Fruit fly (Drosophila melanogaster) whole organism, embryonic: ENCODE measurements around the gene sunn.

ENCODE experiments used
- Atf6 ChIP-seq: fragments of 200-800 bp; sonication (Bioruptor generic); IDR thresholded peaks from 2 replicates; pipeline ENCODE4 v1.3.6; 2022; ENCODE audit warnings: missing biosample characterization, missing genetic modification characterization
- CG1024 ChIP-seq: fragments of 200-800 bp; sonication (Bioruptor generic); IDR thresholded peaks from 2 replicates; pipeline ENCODE4 v1.3.6; 2022; ENCODE audit warnings: missing biosample characterization, missing genetic modification characterization
- CG10654 ChIP-seq: fragments of 200-800 bp; sonication (Bioruptor generic); optimal IDR thresholded peaks from 2 replicates; lab custom pipeline; 2016; ENCODE audit warnings: missing biosample characterization, missing genetic modification characterization
- CG14965 ChIP-seq: fragments of 200-800 bp; sonication (Bioruptor generic); optimal IDR thresholded peaks from 2 replicates; lab custom pipeline; 2016; ENCODE audit warnings: missing biosample characterization, missing genetic modification characterization, borderline replicate concordance
- CG15073 ChIP-seq: fragments of 200-800 bp; sonication (Bioruptor generic); optimal IDR thresholded peaks from 2 replicates; lab custom pipeline; 2016; ENCODE audit warnings: missing biosample characterization, missing genetic modification characterization
- CG16813 ChIP-seq: fragments of 200-800 bp; sonication (Bioruptor generic); IDR thresholded peaks from 3 replicates; pipeline ENCODE4 v1.3.6; 2022; ENCODE audit warnings: missing biosample characterization, missing genetic modification characterization; ENCODE audit not compliant: partially characterized antibody
- CG17912 ChIP-seq: fragments of 200-800 bp; sonication (Bioruptor generic); optimal IDR thresholded peaks from 2 replicates; lab custom pipeline; 2018; ENCODE audit warnings: missing biosample characterization, mild to moderate bottlenecking, missing genetic modification characterization
- CG18011 ChIP-seq: fragments of 200-800 bp; sonication (Bioruptor generic); optimal IDR thresholded peaks from 2 replicates; lab custom pipeline; 2017; ENCODE audit warnings: missing biosample characterization, missing genetic modification characterization, mild to moderate bottlenecking, moderate library complexity, missing genotype
- CG3407 ChIP-seq: fragments of 200-800 bp; sonication (Bioruptor generic); optimal IDR thresholded peaks from 2 replicates; lab custom pipeline; 2018; ENCODE audit warnings: missing biosample characterization, mild to moderate bottlenecking, missing genetic modification characterization
- CG34422 ChIP-seq: fragments of 200-800 bp; sonication (Bioruptor generic); IDR thresholded peaks from 3 replicates; pipeline ENCODE4 v1.3.6; 2022; ENCODE audit warnings: missing biosample characterization, missing genetic modification characterization
- CG3726 ChIP-seq: fragments of 200-800 bp; sonication (Bioruptor generic); IDR thresholded peaks from 3 replicates; pipeline ENCODE4, ENCODE4 v1.3.6; 2022; ENCODE audit warnings: missing biosample characterization, missing genetic modification characterization
- CG4404 ChIP-seq: fragments of 200-800 bp; sonication (Bioruptor generic); IDR thresholded peaks from 2 replicates; pipeline ENCODE4 v1.3.6; 2022; ENCODE audit warnings: missing biosample characterization, missing genetic modification characterization
- CG5245 ChIP-seq: fragments of 200-800 bp; sonication (Bioruptor generic); optimal IDR thresholded peaks from 3 replicates; lab custom pipeline; 2016; ENCODE audit warnings: missing biosample characterization, missing genetic modification characterization
- CG6854 ChIP-seq: fragments of 200-800 bp; sonication (Bioruptor generic); optimal IDR thresholded peaks from 3 replicates; lab custom pipeline; 2017; ENCODE audit warnings: missing biosample characterization, mild to moderate bottlenecking, missing genetic modification characterization
- CG7745 ChIP-seq: fragments of 200-800 bp; sonication (Bioruptor generic); optimal IDR thresholded peaks from 2 replicates; lab custom pipeline; 2018; ENCODE audit warnings: missing biosample characterization, mild to moderate bottlenecking, missing genetic modification characterization, moderate library complexity
- CG7963 ChIP-seq: fragments of 200-800 bp; sonication (Bioruptor generic); IDR thresholded peaks from 3 replicates; pipeline ENCODE4 v1.3.6; 2022; ENCODE audit warnings: missing biosample characterization, missing genetic modification characterization; ENCODE audit not compliant: partially characterized antibody
- CG8281 ChIP-seq: fragments of 200-800 bp; sonication (Bioruptor generic); optimal IDR thresholded peaks from 2 replicates; lab custom pipeline; 2018; ENCODE audit warnings: missing biosample characterization, mild to moderate bottlenecking, missing genetic modification characterization, moderate library complexity
- Dad ChIP-seq: fragments of 200-800 bp; sonication (Bioruptor generic); optimal IDR thresholded peaks from 3 replicates; lab custom pipeline; 2016; ENCODE audit warnings: missing biosample characterization, missing genetic modification characterization
- Dll ChIP-seq: fragments of 200-800 bp; sonication (Bioruptor generic); IDR thresholded peaks from 4 replicates; pipeline ENCODE4 v1.3.6; 2022; ENCODE audit warnings: missing biosample characterization, missing genetic modification characterization; ENCODE audit not compliant: partially characterized antibody
- Doc2 ChIP-seq: fragments of 200-800 bp; sonication (Bioruptor generic); IDR thresholded peaks from 2 replicates; pipeline ENCODE4 v1.3.6; 2022; ENCODE audit warnings: missing biosample characterization, missing genetic modification characterization
- E2f2 ChIP-seq: fragments of 200-800 bp; sonication (Bioruptor generic); IDR thresholded peaks from 2 replicates; pipeline ENCODE4 v1.3.6; 2022; ENCODE audit warnings: missing biosample characterization, missing genetic modification characterization
- Fer3 ChIP-seq: fragments of 200-800 bp; sonication (Bioruptor generic); optimal IDR thresholded peaks from 2 replicates; lab custom pipeline; 2018; ENCODE audit warnings: missing biosample characterization, mild to moderate bottlenecking, missing genetic modification characterization, moderate library complexity
- H15 ChIP-seq: fragments of 200-800 bp; sonication (Bioruptor generic); IDR thresholded peaks from 3 replicates; pipeline ENCODE4 v1.3.6; 2022; ENCODE audit warnings: missing biosample characterization, missing genetic modification characterization
- HHEX ChIP-seq: fragments of 200-800 bp; sonication (Bioruptor generic); optimal IDR thresholded peaks from 3 replicates; lab custom pipeline; 2017; ENCODE audit warnings: missing biosample characterization, mild to moderate bottlenecking, missing genetic modification characterization, missing genetic modification reagents
- MBD-R2 ChIP-seq: fragments of 200-800 bp; sonication (Bioruptor generic); IDR thresholded peaks from 2 replicates; pipeline ENCODE4 v1.3.6; 2022; ENCODE audit warnings: missing biosample characterization, missing genetic modification characterization
- MESR4 ChIP-seq: fragments of 200-800 bp; sonication (Bioruptor generic); optimal IDR thresholded peaks from 2 replicates; lab custom pipeline; 2018; ENCODE audit warnings: missing biosample characterization, mild to moderate bottlenecking, missing genetic modification characterization, moderate library complexity
- Mes4 ChIP-seq: fragments of 200-800 bp; sonication (Bioruptor generic); optimal IDR thresholded peaks from 2 replicates; lab custom pipeline; 2016; ENCODE audit warnings: missing biosample characterization, missing genetic modification characterization
- Optix ChIP-seq: fragments of 200-800 bp; sonication (Bioruptor generic); IDR thresholded peaks from 3 replicates; pipeline ENCODE4 v1.3.6; 2022; ENCODE audit warnings: missing biosample characterization, missing genetic modification characterization
- Side ChIP-seq: fragments of 200-800 bp; sonication (Bioruptor generic); optimal IDR thresholded peaks from 2 replicates; lab custom pipeline; 2016; ENCODE audit warnings: missing biosample characterization, missing genetic modification characterization
- Taf1 ChIP-seq: fragments of 200-800 bp; sonication (Bioruptor generic); IDR thresholded peaks from 2 replicates; pipeline ENCODE4 v1.3.6; 2022; ENCODE audit warnings: missing biosample characterization, missing genetic modification characterization
- Xbp1 ChIP-seq: fragments of 200-800 bp; sonication (Bioruptor generic); optimal IDR thresholded peaks from 3 replicates; lab custom pipeline; 2016; ENCODE audit warnings: missing biosample characterization, mild to moderate bottlenecking, missing genetic modification characterization
- ato ChIP-seq: fragments of 200-800 bp; sonication (Bioruptor generic); IDR thresholded peaks from 2 replicates; pipeline ENCODE4 v1.3.6; 2022; ENCODE audit warnings: missing biosample characterization, missing genetic modification characterization; ENCODE audit not compliant: partially characterized antibody
- exex ChIP-seq: fragments of 200-800 bp; sonication (Bioruptor generic); optimal IDR thresholded peaks from 4 replicates; lab custom pipeline; 2018; ENCODE audit warnings: missing biosample characterization, mild to moderate bottlenecking, missing genetic modification characterization, moderate library complexity
- gem ChIP-seq: fragments of 200-800 bp; sonication (Bioruptor generic); optimal IDR thresholded peaks from 2 replicates; lab custom pipeline; 2019; ENCODE audit warnings: missing biosample characterization, mild to moderate bottlenecking, missing genetic modification characterization, moderate library complexity
- jumu ChIP-seq: fragments of 200-800 bp; sonication (Bioruptor generic); optimal IDR thresholded peaks from 3 replicates; lab custom pipeline; 2016; ENCODE audit warnings: missing biosample characterization, missing genetic modification characterization
- maf-S ChIP-seq: fragments of 200-800 bp; sonication (Bioruptor generic); optimal IDR thresholded peaks from 2 replicates; lab custom pipeline; 2016; ENCODE audit warnings: missing biosample characterization, missing genetic modification characterization
- nau ChIP-seq: fragments of 200-800 bp; sonication (Bioruptor generic); optimal IDR thresholded peaks from 3 replicates; lab custom pipeline; 2017; ENCODE audit warnings: missing biosample characterization, mild to moderate bottlenecking, missing genetic modification characterization, missing genetic modification reagents
- odd ChIP-seq: fragments of 200-800 bp; sonication (Bioruptor generic); optimal IDR thresholded peaks from 2 replicates; lab custom pipeline; 2017; ENCODE audit warnings: missing biosample characterization, mild to moderate bottlenecking, missing genetic modification characterization
- otp ChIP-seq: fragments of 200-800 bp; sonication (Bioruptor generic); IDR thresholded peaks from 3 replicates; pipeline ENCODE4, ENCODE4 v1.3.6; 2022; ENCODE audit warnings: missing biosample characterization, missing genetic modification characterization
- pzg ChIP-seq: fragments of 200-800 bp; sonication (Bioruptor generic); optimal IDR thresholded peaks from 3 replicates; lab custom pipeline; 2018; ENCODE audit warnings: missing biosample characterization, mild to moderate bottlenecking, missing genetic modification characterization, moderate library complexity
- sd ChIP-seq: fragments of 200-800 bp; sonication (Bioruptor generic); optimal IDR thresholded peaks from 3 replicates; lab custom pipeline; 2018; ENCODE audit warnings: missing biosample characterization, mild to moderate bottlenecking, missing genetic modification characterization, moderate library complexity
- seq ChIP-seq: fragments of 200-800 bp; sonication (Bioruptor generic); IDR thresholded peaks from 2 replicates; pipeline ENCODE4 v1.3.6; 2022; ENCODE audit warnings: missing biosample characterization, missing genetic modification characterization
- sqz ChIP-seq: fragments of 200-800 bp; sonication (Bioruptor generic); optimal IDR thresholded peaks from 3 replicates; lab custom pipeline; 2018; ENCODE audit warnings: missing biosample characterization, mild to moderate bottlenecking, missing genetic modification characterization
- twi ChIP-seq: fragments of 200-800 bp; optimal IDR thresholded peaks from 2 replicates; lab custom pipeline; 2019; ENCODE audit warnings: missing biosample characterization, mild to moderate bottlenecking, missing genetic modification characterization, moderate library complexity
- tx ChIP-seq: fragments of 200-800 bp; sonication (Bioruptor generic); optimal IDR thresholded peaks from 2 replicates; lab custom pipeline; 2016; ENCODE audit warnings: missing biosample characterization, missing genetic modification characterization
- unpg ChIP-seq: fragments of 200-800 bp; sonication (Bioruptor generic); optimal IDR thresholded peaks from 3 replicates; lab custom pipeline; 2018; ENCODE audit warnings: missing biosample characterization, mild to moderate bottlenecking, missing genetic modification characterization, moderate library complexity
- vvl ChIP-seq: fragments of 200-800 bp; sonication (Bioruptor generic); IDR thresholded peaks from 2 replicates; pipeline ENCODE4 v1.3.6; 2022; ENCODE audit warnings: missing biosample characterization, missing genetic modification characterization
- wdn ChIP-seq: fragments of 200-800 bp; sonication (Bioruptor generic); IDR thresholded peaks from 2 replicates; pipeline ENCODE4 v1.3.6; 2022; ENCODE audit warnings: missing biosample characterization, missing genetic modification characterization
- zfh2 ChIP-seq: fragments of 200-800 bp; sonication (Bioruptor generic); optimal IDR thresholded peaks from 2 replicates; lab custom pipeline; 2016; ENCODE audit warnings: missing biosample characterization, missing genetic modification characterization

sunn gene

DNA sequence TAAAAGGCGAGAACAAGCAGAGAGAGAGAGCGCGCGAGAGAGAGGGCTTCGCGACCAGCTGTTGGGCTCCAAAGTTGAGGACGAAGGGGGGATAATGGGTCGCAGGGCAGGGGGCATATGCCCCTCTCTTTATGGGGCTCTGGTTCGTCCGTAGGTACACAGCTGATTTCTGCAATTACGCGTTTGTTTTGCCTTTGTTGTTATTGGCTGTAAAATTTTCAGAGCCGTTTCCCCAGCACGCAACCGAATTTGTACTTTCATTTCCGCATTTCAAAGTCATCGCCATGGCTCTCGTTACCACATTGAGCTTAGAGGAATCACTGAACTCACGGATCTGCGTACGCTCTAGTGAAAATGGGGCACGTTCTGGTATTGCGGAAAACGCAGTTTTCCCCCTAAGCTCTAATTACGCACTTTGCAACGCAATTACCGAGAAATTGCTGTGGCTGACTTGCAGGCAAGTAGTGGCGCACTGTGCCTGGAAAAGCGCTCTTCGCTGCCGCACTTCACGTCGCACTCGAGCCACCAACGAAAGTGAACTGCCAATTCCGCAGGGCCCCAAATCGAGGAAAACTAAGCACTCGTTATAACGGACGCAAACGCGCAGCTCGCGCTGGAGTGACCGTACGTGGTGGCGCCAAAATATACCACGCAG is 20.0 kb upstream of the sunn start, which contains the start of gene CG11658 (continued):
- TF ChIP-seq CG15073 (GFP tag; lab: Kevin White, UChicago): no peak
- no peak for TF ChIP-seq pzg (GFP tag; lab: Kevin White, UChicago)
- TF ChIP-seq H15 (GFP tag; lab: Robert Waterston, UW): no peak
- no peak for TF ChIP-seq sqz (GFP tag; lab: Kevin White, UChicago)
- no peak for TF ChIP-seq CG7963 (GFP tag; lab: Robert Waterston, UW)
- TF ChIP-seq nau (GFP tag; lab: Kevin White, UChicago): peak; percentile 43
- no peak for TF ChIP-seq CG10654 (GFP tag; lab: Kevin White, UChicago)
- TF ChIP-seq MBD-R2: peak; percentile 16; the same call in 1 of the 2 replicates
- no peak; the same call in none of the 2 replicates for TF ChIP-seq E2f2 (GFP tag; lab: Robert Waterston, UW)
- no peak for TF ChIP-seq Mes4
- TF ChIP-seq CG17912 (GFP tag; lab: Kevin White, UChicago): no peak
- no peak for TF ChIP-seq CG5245 (GFP tag; lab: Kevin White, UChicago)
- peak; percentile 35 for TF ChIP-seq CG6854
- no peak for TF ChIP-seq wdn (GFP tag; lab: Robert Waterston, UW)
- no peak for TF ChIP-seq CG16813 (GFP tag; lab: Robert Waterston, UW)
- peak; percentile 4 for TF ChIP-seq odd
- no peak for TF ChIP-seq twi (tag; lab: Kevin White, UChicago)
- TF ChIP-seq Side: no peak
- TF ChIP-seq unpg (GFP tag; lab: Kevin White, UChicago): no peak
- TF ChIP-seq Dad (GFP tag; lab: Kevin White, UChicago): no peak
- TF ChIP-seq CG14965 (GFP tag; lab: Kevin White, UChicago): no peak
- TF ChIP-seq gem (tag; lab: Kevin White, UChicago): no peak
- no peak for TF ChIP-seq zfh2 (GFP tag; lab: Kevin White, UChicago)
- TF ChIP-seq CG4404 (GFP tag; lab: Robert Waterston, UW): no peak
- TF ChIP-seq ato: no peak; the same call in 1 of the 2 replicates
- no peak for TF ChIP-seq CG7745 (tag; lab: Kevin White, UChicago)
- TF ChIP-seq Doc2 (GFP tag; lab: Robert Waterston, UW): no peak
- TF ChIP-seq tx (GFP tag; lab: Kevin White, UChicago): no peak
- TF ChIP-seq Dll (GFP tag; lab: Robert Waterston, UW): peak; percentile 52; the same call in 1 of the 4 replicates
- TF ChIP-seq CG3726 (GFP tag; lab: Robert Waterston, UW): no peak
- TF ChIP-seq Atf6: peak; percentile 54; the same call in 1 of the 2 replicates
- peak; percentile 54 for TF ChIP-seq exex (tag; lab: Kevin White, UChicago)
- no peak for TF ChIP-seq Xbp1 (GFP tag; lab: Kevin White, UChicago)
- no peak for TF ChIP-seq CG8281 (tag; lab: Kevin White, UChicago)
- no peak for TF ChIP-seq CG3407 (GFP tag; lab: Kevin White, UChicago)
- peak; percentile 58 for TF ChIP-seq seq (GFP tag; lab: Robert Waterston, UW)
- TF ChIP-seq Optix (GFP tag; lab: Robert Waterston, UW): 0 out of 3 replicates have a peak, but pooled peaks have one; percentile 24
- no peak for TF ChIP-seq maf-S (GFP tag; lab: Kevin White, UChicago)
- TF ChIP-seq Taf1 (GFP tag; lab: Robert Waterston, UW): no peak
- TF ChIP-seq CG18011 (GFP tag; lab: Kevin White, UChicago): no peak
- TF ChIP-seq Fer3 (tag; lab: Kevin White, UChicago): no peak
- TF ChIP-seq MESR4 (GFP tag; lab: Kevin White, UChicago): peak; percentile 49
- TF ChIP-seq jumu: no peak
- no peak; the same call in 2 of the 3 replicates for TF ChIP-seq otp (GFP tag; lab: Robert Waterston, UW)
- TF ChIP-seq CG34422 (GFP tag; lab: Robert Waterston, UW): peak; percentile 64; the same call in 1 of the 3 replicates
- peak; percentile 8 for TF ChIP-seq sd (tag; lab: Kevin White, UChicago)
- TF ChIP-seq vvl: peak; percentile 24; the same call in 1 of the 2 replicates
- TF ChIP-seq HHEX (GFP tag; lab: Kevin White, UChicago): no peak
- peak; percentile 7; the same call in 1 of the 2 replicates for TF ChIP-seq CG1024 (GFP tag; lab: Robert Waterston, UW)
